Worm (Caenorhabditis elegans) whole organism, L3 larva: ENCODE measurements around the gene K04G11.1.
A peak's percentile ranks its signal among the peaks of the same experiment; 100 is the strongest.

Source experiments
- R02D3.7 ChIP-seq: fragments of 150-350 bp; optimal IDR thresholded peaks from 2 replicates; lab custom pipeline; 2014; ENCODE audit warnings: missing biosample characterization, missing genetic modification characterization
- ZK546.5 ChIP-seq: sonication (generic microtip); optimal IDR thresholded peaks from 2 replicates; lab custom pipeline; 2017; ENCODE audit warnings: missing biosample characterization, missing genetic modification characterization
- aly-2 ChIP-seq: fragments of 150-350 bp; optimal IDR thresholded peaks from 2 replicates; lab custom pipeline; 2014; ENCODE audit warnings: missing biosample characterization, missing genetic modification characterization
- ama-1 ChIP-seq: fragments of 150-350 bp; optimal IDR thresholded peaks from 2 replicates; lab custom pipeline; 2018
- ceh-16 ChIP-seq: sonication (generic microtip); optimal IDR thresholded peaks from 2 replicates; lab custom pipeline; 2017; ENCODE audit warnings: missing biosample characterization, missing genetic modification characterization
- ceh-28 ChIP-seq: fragments of 150-350 bp; optimal IDR thresholded peaks from 2 replicates; lab custom pipeline; 2014; ENCODE audit warnings: missing biosample characterization, missing genetic modification reagents, missing genetic modification characterization
- ceh-82 ChIP-seq: fragments of 150-350 bp; optimal IDR thresholded peaks from 2 replicates; lab custom pipeline; 2014; ENCODE audit warnings: missing biosample characterization, missing genetic modification characterization
- ceh-9 ChIP-seq: sonication (generic microtip); optimal IDR thresholded peaks from 2 replicates; lab custom pipeline; 2018; ENCODE audit warnings: missing biosample characterization, missing genetic modification characterization
- egl-27 ChIP-seq: sonication (generic microtip); optimal IDR thresholded peaks from 4 replicates; lab custom pipeline; 2017; ENCODE audit warnings: missing biosample characterization, missing genetic modification reagents, missing genetic modification characterization
- elt-1 ChIP-seq: fragments of 150-350 bp; optimal IDR thresholded peaks from 2 replicates; lab custom pipeline; 2014; ENCODE audit warnings: missing biosample characterization, missing genetic modification characterization
- elt-3 ChIP-seq, 3 experiments: fragments of 150-350 bp in 1 of 3; sonication (generic microtip) in 2 of 3; optimal IDR thresholded peaks; 2 replicates in 2 of 3; 4 replicates in 1 of 3; lab custom pipeline; 2014 to 2017; ENCODE audit warnings: missing biosample characterization in 3 of 3, missing genetic modification characterization in 3 of 3
- eor-1 ChIP-seq, 2 experiments: fragments of 150-350 bp; optimal IDR thresholded peaks; 2 replicates each; lab custom pipeline; 2014 to 2018; ENCODE audit warnings: missing biosample characterization in 2 of 2, missing genetic modification characterization in 2 of 2
- fkh-10 ChIP-seq: sonication (generic microtip); optimal IDR thresholded peaks from 2 replicates; lab custom pipeline; 2017; ENCODE audit warnings: missing biosample characterization, missing genetic modification reagents, missing genetic modification characterization
- fkh-2 ChIP-seq: fragments of 150-350 bp; optimal IDR thresholded peaks from 2 replicates; lab custom pipeline; 2014; ENCODE audit warnings: missing biosample characterization, missing genetic modification reagents, missing genetic modification characterization
- fos-1 ChIP-seq: fragments of 150-350 bp; optimal IDR thresholded peaks from 2 replicates; lab custom pipeline; 2014; ENCODE audit warnings: missing biosample characterization, missing genetic modification characterization
- hmg-11 ChIP-seq: sonication (generic microtip); optimal IDR thresholded peaks from 2 replicates; lab custom pipeline; 2016; ENCODE audit warnings: missing genetic modification characterization, missing compliant biosample characterization
- jun-1 ChIP-seq: fragments of 150-350 bp; optimal IDR thresholded peaks from 2 replicates; lab custom pipeline; 2014; ENCODE audit warnings: missing biosample characterization, missing genetic modification reagents, missing genetic modification characterization
- lin-15B ChIP-seq: fragments of 150-350 bp; optimal IDR thresholded peaks from 2 replicates; lab custom pipeline; 2014; ENCODE audit warnings: missing biosample characterization, missing genetic modification characterization
- mdl-1 ChIP-seq: fragments of 150-350 bp; optimal IDR thresholded peaks from 2 replicates; lab custom pipeline; 2014; ENCODE audit warnings: missing biosample characterization, missing genetic modification characterization
- mml-1 ChIP-seq: fragments of 150-350 bp; sonication (generic microtip); optimal IDR thresholded peaks from 3 replicates; lab custom pipeline; 2014; ENCODE audit warnings: missing biosample characterization, missing genetic modification characterization
- nfya-1 ChIP-seq: sonication (generic microtip); optimal IDR thresholded peaks from 2 replicates; lab custom pipeline; 2017; ENCODE audit warnings: missing genetic modification characterization, mild to moderate bottlenecking, missing compliant biosample characterization, antibody characterized with exemption, moderate library complexity; ENCODE audit not compliant: insufficient read depth
- nhr-11 ChIP-seq: fragments of 150-350 bp; optimal IDR thresholded peaks from 2 replicates; lab custom pipeline; 2014; ENCODE audit warnings: missing biosample characterization, missing genetic modification characterization
- nhr-12 ChIP-seq: fragments of 150-350 bp; optimal IDR thresholded peaks from 2 replicates; lab custom pipeline; 2014; ENCODE audit warnings: missing biosample characterization, missing genetic modification characterization
- nhr-237 ChIP-seq: fragments of 150-350 bp; optimal IDR thresholded peaks from 2 replicates; lab custom pipeline; 2014; ENCODE audit warnings: missing biosample characterization, missing genetic modification characterization
- nhr-25 ChIP-seq: sonication (generic microtip); optimal IDR thresholded peaks from 2 replicates; lab custom pipeline; 2017; ENCODE audit warnings: missing biosample characterization, missing genetic modification characterization
- nhr-28 ChIP-seq: fragments of 150-350 bp; optimal IDR thresholded peaks from 2 replicates; lab custom pipeline; 2014; ENCODE audit warnings: missing biosample characterization, missing genetic modification characterization
- nhr-43 ChIP-seq: sonication (generic microtip); optimal IDR thresholded peaks from 2 replicates; lab custom pipeline; 2016; ENCODE audit warnings: mild to moderate bottlenecking, missing genetic modification characterization, missing compliant biosample characterization; ENCODE audit not compliant: poor library complexity, severe bottlenecking
- nhr-76 ChIP-seq: fragments of 150-350 bp; sonication (generic microtip); optimal IDR thresholded peaks from 5 replicates; lab custom pipeline; 2014; ENCODE audit warnings: missing biosample characterization, missing genetic modification characterization
- nhr-77 ChIP-seq: fragments of 150-350 bp; optimal IDR thresholded peaks from 2 replicates; lab custom pipeline; 2014; ENCODE audit warnings: missing biosample characterization, missing genetic modification characterization
- pha-4 ChIP-seq: fragments of 150-350 bp; optimal IDR thresholded peaks from 2 replicates; lab custom pipeline; 2014; ENCODE audit warnings: missing biosample characterization, missing genetic modification reagents, missing genetic modification characterization
- pqm-1 ChIP-seq: fragments of 150-350 bp; optimal IDR thresholded peaks from 2 replicates; lab custom pipeline; 2017; ENCODE audit warnings: missing biosample characterization, missing genetic modification characterization, inconsistent platforms
- sea-2 ChIP-seq: fragments of 150-350 bp; sonication (generic microtip); optimal IDR thresholded peaks from 4 replicates; lab custom pipeline; 2014; ENCODE audit warnings: missing biosample characterization, missing genetic modification reagents, missing genetic modification characterization
- skn-1 ChIP-seq: fragments of 150-350 bp; optimal IDR thresholded peaks from 2 replicates; lab custom pipeline; 2014; ENCODE audit warnings: missing biosample characterization, missing genetic modification characterization
- snpc-4 ChIP-seq: fragments of 150-350 bp; optimal IDR thresholded peaks from 2 replicates; lab custom pipeline; 2014; ENCODE audit warnings: missing biosample characterization, missing genetic modification characterization
- tbx-2 ChIP-seq: sonication (generic microtip); optimal IDR thresholded peaks from 2 replicates; lab custom pipeline; 2016; ENCODE audit warnings: mild to moderate bottlenecking, missing genetic modification characterization, missing compliant biosample characterization
- unc-62 ChIP-seq: fragments of 150-350 bp; sonication (generic microtip); optimal IDR thresholded peaks from 4 replicates; lab custom pipeline; 2014; ENCODE audit warnings: missing biosample characterization, missing genetic modification reagents, missing genetic modification characterization
- zag-1 ChIP-seq: fragments of 150-350 bp; optimal IDR thresholded peaks from 2 replicates; lab custom pipeline; 2014; ENCODE audit warnings: missing biosample characterization, missing genetic modification characterization
- ztf-4 ChIP-seq: fragments of 150-350 bp; optimal IDR thresholded peaks from 2 replicates; lab custom pipeline; 2014; ENCODE audit warnings: missing biosample characterization, missing genetic modification characterization

The K04G11.1 gene

ce11 chrX:14297209-14297608, 38.1 kb upstream of the K04G11.1 start (continued):
- no peak for TF ChIP-seq ceh-82 (tag; lab: Kevin White, UChicago)
- no peak for TF ChIP-seq ztf-4 (tag; lab: Kevin White, UChicago)
- no peak for TF ChIP-seq sea-2 (GFP tag; lab: Kevin White, UChicago)
- TF ChIP-seq mml-1 (tag; lab: Kevin White, UChicago), result no peak
- no peak for TF ChIP-seq nhr-77 (tag; lab: Kevin White, UChicago)
- TF ChIP-seq eor-1 (tag; optimal IDR thresholded peaks at IDR 0.05; lab: Kevin White, UChicago), result no peak
- TF ChIP-seq unc-62 (GFP tag; lab: Kevin White, UChicago), result no peak
- peak; percentile 20 for TF ChIP-seq lin-15B (tag; lab: Kevin White, UChicago)
- no peak for TF ChIP-seq ZK546.5 (tag; lab: Kevin White, UChicago)
- peak; percentile 93 for TF ChIP-seq ceh-28 (tag; lab: Kevin White, UChicago)
- TF ChIP-seq elt-3 (tag; optimal IDR thresholded peaks at IDR 0.05; lab: Kevin White, UChicago), result peak in 1 of 3 experiments; percentile 12
- peak; percentile 87 for TF ChIP-seq hmg-11 (tag; lab: Kevin White, UChicago)
- TF ChIP-seq, all 47 proteins: peak for 19

DNA sequence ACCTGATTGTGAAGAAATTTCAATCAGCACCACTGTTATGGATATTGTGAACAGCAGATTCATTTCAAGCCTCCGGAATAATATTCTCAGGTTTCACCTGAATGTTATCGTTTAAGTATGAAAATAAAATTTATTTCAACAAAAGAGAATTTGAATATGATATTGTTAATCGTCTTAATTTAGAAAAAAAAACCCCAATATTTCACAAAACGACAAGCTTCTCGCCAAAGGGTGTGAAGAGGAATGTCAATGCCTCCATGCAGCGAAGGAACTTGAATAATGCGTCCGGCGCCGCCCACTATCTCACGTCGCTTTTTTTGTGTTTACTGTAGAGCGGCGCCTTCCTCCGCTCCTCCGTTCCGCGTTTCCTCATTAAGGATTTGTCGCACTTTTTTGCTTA, 32.2 kb upstream of the K04G11.1 start, which contains the start of gene C11H1.5:
C11H1.5 (minus strand) TSS at position 101 of the 400 bp plus-strand sequence.
- TF ChIP-seq pha-4 (tag; lab: Kevin White, UChicago) (no peak), fkh-2 (no peak), hmg-11 (tag; lab: Kevin White, UChicago) (no peak), fkh-10 (GFP tag; lab: Kevin White, UChicago) (no peak), nhr-28 (tag; lab: Kevin White, UChicago) (no peak), mdl-1 (no peak), elt-3 (tag; optimal IDR thresholded peaks at IDR 0.05; lab: Kevin White, UChicago) (no peak), nhr-76 (no peak), ceh-28 (tag; lab: Kevin White, UChicago) (no peak), skn-1 (tag; lab: Kevin White, UChicago) (no peak), unc-62 (GFP tag; lab: Kevin White, UChicago) (no peak), egl-27 (tag; lab: Kevin White, UChicago) (no peak), jun-1 (tag; lab: Kevin White, UChicago) (no peak), sea-2 (GFP tag; lab: Kevin White, UChicago) (no peak), fos-1 (tag; lab: Kevin White, UChicago) (no peak), ama-1 (lab: Kevin White, UChicago) (no peak), aly-2 (tag; lab: Kevin White, UChicago) (no peak), elt-1 (tag; lab: Kevin White, UChicago) (no peak), ceh-16 (tag; lab: Kevin White, UChicago) (no peak), nhr-43 (tag; lab: Kevin White, UChicago) (no peak)
- TF ChIP-seq, all 47 proteins: peak for 0

- no peak for TF ChIP-seq pqm-1 (tag; lab: Kevin White, UChicago)
- no peak for TF ChIP-seq ZK546.5 (tag; lab: Kevin White, UChicago)
- no peak for TF ChIP-seq elt-1 (tag; lab: Kevin White, UChicago)
- TF ChIP-seq nhr-25 (tag; lab: Kevin White, UChicago), result no peak
- TF ChIP-seq elt-3 (tag; optimal IDR thresholded peaks at IDR 0.05; lab: Kevin White, UChicago), result no peak
- no peak for TF ChIP-seq nhr-11
- no peak for TF ChIP-seq ceh-28 (tag; lab: Kevin White, UChicago)
- TF ChIP-seq mml-1 (tag; lab: Kevin White, UChicago), result no peak
- TF ChIP-seq fkh-2, result no peak
- TF ChIP-seq nhr-237 (tag; lab: Kevin White, UChicago), result no peak
- TF ChIP-seq snpc-4 (tag; lab: Kevin White, UChicago), result no peak
- TF ChIP-seq unc-62 (GFP tag; lab: Kevin White, UChicago), result no peak
- no peak for TF ChIP-seq egl-27 (tag; lab: Kevin White, UChicago)
- TF ChIP-seq, all 47 proteins: peak for 0
Measured at ce11 chrX:14307667-14308066, 27.7 kb upstream of the K04G11.1 start, which contains the start of gene gphr-2. Gene gphr-2 (minus strand): TSS chrX:14307767.

- TF ChIP-seq nfya-1 (tag; lab: Kevin White, UChicago) (no peak), ztf-4 (tag; lab: Kevin White, UChicago) (no peak), unc-62 (GFP tag; lab: Kevin White, UChicago) (no peak), elt-1 (tag; lab: Kevin White, UChicago) (no peak), nhr-12 (no peak), pqm-1 (tag; lab: Kevin White, UChicago) (no peak), mdl-1 (no peak), nhr-77 (tag; lab: Kevin White, UChicago) (no peak), zag-1 (tag; lab: Kevin White, UChicago) (no peak), egl-27 (tag; lab: Kevin White, UChicago) (no peak), ceh-9 (tag; lab: Kevin White, UChicago) (no peak), pha-4 (tag; lab: Kevin White, UChicago) (no peak), skn-1 (tag; lab: Kevin White, UChicago) (no peak), snpc-4 (tag; lab: Kevin White, UChicago) (no peak), tbx-2 (tag; lab: Kevin White, UChicago) (no peak), mml-1 (tag; lab: Kevin White, UChicago) (no peak), R02D3.7 (tag; lab: Kevin White, UChicago) (no peak), nhr-28 (tag; lab: Kevin White, UChicago) (no peak)
Measured at ce11 chrX:14309656-14310055, 25.7 kb upstream of the K04G11.1 start.
